Fruit fly (Drosophila melanogaster) whole organism, prepupa: Measurements from ENCODE around the gene Tango9.
"Not testable (repeated sequence)": the region's sequence is repeated elsewhere in the genome, so short reads cannot be mapped to it uniquely, and the experiment has no call there.

Source experiments
- CG10669 ChIP-seq: fragments of 200-800 bp; sonication (Bioruptor generic); optimal IDR thresholded peaks from 3 replicates; lab custom pipeline; 2018; ENCODE audit warnings: missing biosample characterization, mild to moderate bottlenecking, missing genetic modification characterization, moderate library complexity
- CG11294 ChIP-seq: fragments of 200-800 bp; sonication (Bioruptor generic); IDR thresholded peaks from 2 replicates; pipeline ENCODE4 v1.3.6; 2022; ENCODE audit warnings: missing biosample characterization, missing genetic modification characterization
- CG11762 ChIP-seq: fragments of 200-800 bp; sonication (Bioruptor generic); optimal IDR thresholded peaks from 3 replicates; lab custom pipeline; 2016; ENCODE audit warnings: missing biosample characterization, missing genetic modification characterization; ENCODE audit not compliant: insufficient read depth
- CG11902 ChIP-seq: fragments of 200-800 bp; sonication (Bioruptor generic); optimal IDR thresholded peaks from 3 replicates; lab custom pipeline; 2016; ENCODE audit warnings: missing biosample characterization, missing genetic modification characterization
- CG16779 ChIP-seq: fragments of 200-800 bp; sonication (Bioruptor generic); optimal IDR thresholded peaks from 3 replicates; lab custom pipeline; 2017; ENCODE audit warnings: missing biosample characterization, mild to moderate bottlenecking, missing genetic modification characterization
- CG34406 ChIP-seq: fragments of 200-800 bp; sonication (Bioruptor generic); optimal IDR thresholded peaks from 3 replicates; lab custom pipeline; 2016; ENCODE audit warnings: missing biosample characterization, missing genetic modification characterization
- CG3919 ChIP-seq: fragments of 200-800 bp; sonication (Bioruptor generic); optimal IDR thresholded peaks from 3 replicates; lab custom pipeline; 2016; ENCODE audit warnings: missing biosample characterization, missing genetic modification characterization
- CG6163 ChIP-seq: fragments of 200-800 bp; sonication (Bioruptor generic); IDR thresholded peaks from 3 replicates; pipeline ENCODE4 v1.3.6; 2022; ENCODE audit warnings: missing biosample characterization, missing genetic modification characterization
- CG6808 ChIP-seq: fragments of 200-800 bp; sonication (Bioruptor generic); optimal IDR thresholded peaks from 3 replicates; lab custom pipeline; 2017; ENCODE audit warnings: missing biosample characterization, missing genetic modification characterization, mild to moderate bottlenecking, moderate library complexity, missing genetic modification reagents
- CG6854 ChIP-seq: fragments of 200-800 bp; sonication (Bioruptor generic); optimal IDR thresholded peaks from 2 replicates; lab custom pipeline; 2017; ENCODE audit warnings: missing biosample characterization, mild to moderate bottlenecking, missing genetic modification characterization
- CG7368 ChIP-seq: fragments of 200-800 bp; sonication (Bioruptor generic); optimal IDR thresholded peaks from 3 replicates; lab custom pipeline; 2016; ENCODE audit warnings: missing biosample characterization, missing genetic modification characterization
- CG8319 ChIP-seq: fragments of 200-800 bp; sonication (Bioruptor generic); optimal IDR thresholded peaks from 3 replicates; lab custom pipeline; 2016; ENCODE audit warnings: missing biosample characterization, missing genetic modification characterization
- CG9139 ChIP-seq: fragments of 200-800 bp; sonication (Bioruptor generic); optimal IDR thresholded peaks from 3 replicates; lab custom pipeline; 2017; ENCODE audit warnings: missing biosample characterization, mild to moderate bottlenecking, missing genetic modification characterization
- Eip78C ChIP-seq: fragments of 200-800 bp; sonication (Bioruptor generic); peaks from one replicate; lab custom pipeline; 2016; ENCODE audit warnings: missing biosample characterization, missing genetic modification characterization
- Eip93F ChIP-seq: fragments of 200-800 bp; sonication (Bioruptor generic); optimal IDR thresholded peaks from 2 replicates; lab custom pipeline; 2016; ENCODE audit warnings: missing biosample characterization, mild to moderate bottlenecking, missing genetic modification characterization
- Ets21C ChIP-seq: fragments of 200-800 bp; sonication (Bioruptor generic); optimal IDR thresholded peaks from 3 replicates; lab custom pipeline; 2016; ENCODE audit warnings: missing biosample characterization, missing genetic modification characterization
- Hr39 ChIP-seq: fragments of 200-800 bp; sonication (Bioruptor generic); optimal IDR thresholded peaks from 2 replicates; lab custom pipeline; 2016; ENCODE audit warnings: missing biosample characterization, missing genetic modification characterization
- Hr4 ChIP-seq: fragments of 200-800 bp; sonication (Bioruptor generic); optimal IDR thresholded peaks from 3 replicates; lab custom pipeline; 2016; ENCODE audit warnings: missing biosample characterization, missing genetic modification characterization
- Lpt ChIP-seq: fragments of 200-800 bp; sonication (Bioruptor generic); optimal IDR thresholded peaks from 3 replicates; lab custom pipeline; 2016; ENCODE audit warnings: missing biosample characterization, missing genetic modification characterization
- OdsH ChIP-seq: fragments of 200-800 bp; sonication (Bioruptor generic); optimal IDR thresholded peaks from 3 replicates; lab custom pipeline; 2016; ENCODE audit warnings: missing biosample characterization, missing genetic modification characterization
- Smox ChIP-seq: fragments of 200-800 bp; sonication (Bioruptor generic); optimal IDR thresholded peaks from 3 replicates; lab custom pipeline; 2016; ENCODE audit warnings: missing biosample characterization, missing genetic modification characterization
- Sox102F ChIP-seq: fragments of 200-800 bp; sonication (Bioruptor generic); optimal IDR thresholded peaks from 2 replicates; lab custom pipeline; 2016; ENCODE audit warnings: missing biosample characterization, mild to moderate bottlenecking, missing genetic modification characterization
- Sox14 ChIP-seq: fragments of 200-800 bp; sonication (Bioruptor generic); optimal IDR thresholded peaks from 3 replicates; lab custom pipeline; 2016; ENCODE audit warnings: missing biosample characterization, missing genetic modification characterization
- achi ChIP-seq: fragments of 200-800 bp; sonication (Bioruptor generic); optimal IDR thresholded peaks from 3 replicates; lab custom pipeline; 2016; ENCODE audit warnings: missing biosample characterization, missing genetic modification characterization
- acj6 ChIP-seq: fragments of 200-800 bp; sonication (Bioruptor generic); optimal IDR thresholded peaks from 3 replicates; lab custom pipeline; 2016; ENCODE audit warnings: missing biosample characterization, missing genetic modification characterization
- esn ChIP-seq: fragments of 200-800 bp; sonication (Bioruptor generic); optimal IDR thresholded peaks from 2 replicates; lab custom pipeline; 2016; ENCODE audit warnings: missing biosample characterization, mild to moderate bottlenecking, missing genetic modification characterization, moderate library complexity
- lz ChIP-seq: fragments of 200-800 bp; sonication (Bioruptor generic); optimal IDR thresholded peaks from 3 replicates; lab custom pipeline; 2016; ENCODE audit warnings: missing biosample characterization, missing genetic modification characterization
- net ChIP-seq: fragments of 200-800 bp; sonication (Bioruptor generic); optimal IDR thresholded peaks from 3 replicates; lab custom pipeline; 2016; ENCODE audit warnings: missing biosample characterization, missing genetic modification characterization
- pdm3 ChIP-seq: fragments of 200-800 bp; sonication (Bioruptor generic); optimal IDR thresholded peaks from 3 replicates; lab custom pipeline; 2016; ENCODE audit warnings: missing biosample characterization, missing genetic modification characterization
- spab ChIP-seq: fragments of 200-800 bp; sonication (Bioruptor generic); optimal IDR thresholded peaks from 2 replicates; lab custom pipeline; 2017; ENCODE audit warnings: missing biosample characterization, mild to moderate bottlenecking, missing genetic modification characterization, missing genetic modification reagents
- ss ChIP-seq, 2 experiments: fragments of 200-800 bp; sonication (Bioruptor generic); optimal IDR thresholded peaks; 2 replicates in 1 of 2; 3 replicates in 1 of 2; lab custom pipeline; 2017 to 2018; ENCODE audit warnings: mild to moderate bottlenecking in 2 of 2, missing biosample characterization in 2 of 2, missing genetic modification characterization in 2 of 2, moderate library complexity in 1 of 2
- svp ChIP-seq: fragments of 200-800 bp; sonication (Bioruptor generic); peaks from one replicate; lab custom pipeline; 2016; ENCODE audit warnings: missing biosample characterization, missing genetic modification characterization

Gene Tango9

dm6 chr3R:11962739-11963214 is 11.9 kb downstream of the Tango9 start, which contains the start of the genes CG3281 and aurA (continued):
- no peak for TF ChIP-seq net (GFP tag; lab: Kevin White, UChicago)
- TF ChIP-seq CG10669, result peak; percentile 44
- TF ChIP-seq CG11902, result peak; percentile 51
- TF ChIP-seq Sox102F (GFP tag; lab: Kevin White, UChicago), result no peak
- TF ChIP-seq CG6808, result peak; percentile 32
- peak; percentile 73 for TF ChIP-seq Hr4 (GFP tag; lab: Kevin White, UChicago)
- TF ChIP-seq CG11294 (GFP tag; lab: Robert Waterston, UW), result peak; percentile 23; the same call in 1 of the 2 replicates
- TF ChIP-seq Ets21C (GFP tag; lab: Kevin White, UChicago), result peak; percentile 61

dm6 chr3R:11958235-11958634 is 16.5 kb downstream of the Tango9 start, which contains the start of gene Hsp70Ab:
Hsp70Ab (plus strand) TSS chr3R:11958535.
- TF ChIP-seq Sox102F (GFP tag; lab: Kevin White, UChicago); CG6163; ss (GFP tag; optimal IDR thresholded peaks at IDR 0.05; lab: Kevin White, UChicago): not testable (repeated sequence)

dm6 chr3R:11957388-11957787 is 17.3 kb downstream of the Tango9 start:
- TF ChIP-seq CG34406 (GFP tag; lab: Kevin White, UChicago) (no peak), Ets21C (GFP tag; lab: Kevin White, UChicago) (no peak), CG3919 (GFP tag; lab: Kevin White, UChicago) (no peak), Eip93F (GFP tag; lab: Kevin White, UChicago) (no peak), acj6 (GFP tag; lab: Kevin White, UChicago) (no peak), CG8319 (no peak)

dm6 chr3R:11956444-11956843 is 18.3 kb downstream of the Tango9 start, which contains the start of gene Hsp70Aa:
Hsp70Aa (minus strand) TSS chr3R:11956544.
- not testable (repeated sequence) for TF ChIP-seq CG7368 (GFP tag; lab: Kevin White, UChicago); CG6808; achi (GFP tag; lab: Kevin White, UChicago)

- TF ChIP-seq OdsH (GFP tag; lab: Kevin White, UChicago), result peak; percentile 9
- no peak for TF ChIP-seq CG11762
- TF ChIP-seq CG3919 (GFP tag; lab: Kevin White, UChicago), result peak; percentile 44
- TF ChIP-seq pdm3 (GFP tag; lab: Kevin White, UChicago), result peak; percentile 13
- no peak for TF ChIP-seq net (GFP tag; lab: Kevin White, UChicago)
- peak; percentile 84 for TF ChIP-seq svp
- TF ChIP-seq CG8319, result no peak
- TF ChIP-seq CG16779 (tag; lab: Kevin White, UChicago), result no peak
- TF ChIP-seq Lpt (GFP tag; lab: Kevin White, UChicago), result no peak
- peak in 1 of 2 experiments; percentile 15 for TF ChIP-seq ss (GFP tag; optimal IDR thresholded peaks at IDR 0.05; lab: Kevin White, UChicago)
- no peak for TF ChIP-seq Sox14 (GFP tag; lab: Kevin White, UChicago)
- peak; percentile 25 for TF ChIP-seq esn
- TF ChIP-seq CG9139 (GFP tag; lab: Kevin White, UChicago), result no peak
- peak; percentile 43 for TF ChIP-seq Hr4 (GFP tag; lab: Kevin White, UChicago)
- TF ChIP-seq CG7368 (GFP tag; lab: Kevin White, UChicago), result no peak
- no peak for TF ChIP-seq Eip78C
- peak; percentile 4 for TF ChIP-seq lz (GFP tag; lab: Kevin White, UChicago)
- no peak for TF ChIP-seq CG6163
- no peak for TF ChIP-seq achi (GFP tag; lab: Kevin White, UChicago)
- TF ChIP-seq spab (GFP tag; lab: Kevin White, UChicago), result no peak
- no peak for TF ChIP-seq Smox
- peak; percentile 8 for TF ChIP-seq acj6 (GFP tag; lab: Kevin White, UChicago)
- no peak for TF ChIP-seq CG6854 (GFP tag; lab: Kevin White, UChicago)
- peak; percentile 21 for TF ChIP-seq Hr39 (GFP tag; lab: Kevin White, UChicago)
Measured at dm6 chr3R:11949387-11950029, 25.2 kb downstream of the Tango9 start, which contains the start of gene CG31211. CG31211 (plus strand) TSS chr3R:11949680.
